Worm (Caenorhabditis elegans) whole organism, mixed stage, embryonic: Measurements from ENCODE around the gene Y45F10C.4.

Experiments used
- ceh-39 ChIP-seq: fragments of 150-350 bp; optimal IDR thresholded peaks from 2 replicates; lab custom pipeline; 2014; ENCODE audit warnings: missing biosample characterization, missing genetic modification characterization
- drap-1 ChIP-seq: fragments of 200-800 bp; sonication (Bioruptor generic); optimal IDR thresholded peaks from 3 replicates; lab custom pipeline; 2018; ENCODE audit warnings: mild to moderate bottlenecking, missing genetic modification characterization, missing compliant biosample characterization
- elt-1 ChIP-seq: sonication (generic microtip); optimal IDR thresholded peaks from 2 replicates; lab custom pipeline; 2017; ENCODE audit warnings: missing genetic modification characterization, mild to moderate bottlenecking, missing compliant biosample characterization, antibody characterized with exemption, moderate library complexity, borderline replicate concordance; ENCODE audit not compliant: insufficient read depth
- lin-13 ChIP-seq: fragments of 150-350 bp; optimal IDR thresholded peaks from 2 replicates; lab custom pipeline; 2014; ENCODE audit warnings: missing biosample characterization, missing genetic modification characterization
- lsy-2 ChIP-seq: fragments of 150-350 bp; optimal IDR thresholded peaks from 2 replicates; lab custom pipeline; 2014; ENCODE audit warnings: missing biosample characterization, missing genetic modification characterization
- mep-1 ChIP-seq: fragments of 150-350 bp; optimal IDR thresholded peaks from 2 replicates; lab custom pipeline; 2017; ENCODE audit warnings: missing biosample characterization, missing genetic modification reagents, missing genetic modification characterization, inconsistent platforms
- nhr-12 ChIP-seq: fragments of 150-350 bp; optimal IDR thresholded peaks from 2 replicates; lab custom pipeline; 2014; ENCODE audit warnings: missing biosample characterization, missing genetic modification characterization
- nhr-237 ChIP-seq: fragments of 150-350 bp; optimal IDR thresholded peaks from 2 replicates; lab custom pipeline; 2014; ENCODE audit warnings: missing biosample characterization, missing genetic modification characterization
- nhr-28 ChIP-seq: fragments of 150-350 bp; optimal IDR thresholded peaks from 2 replicates; lab custom pipeline; 2014; ENCODE audit warnings: missing biosample characterization, missing genetic modification characterization
- nhr-76 ChIP-seq: sonication (generic microtip); optimal IDR thresholded peaks from 2 replicates; lab custom pipeline; 2017; ENCODE audit warnings: missing biosample characterization, missing genetic modification characterization
- pha-4 ChIP-seq: fragments of 150-350 bp; optimal IDR thresholded peaks from 2 replicates; lab custom pipeline; 2018; ENCODE audit warnings: missing biosample characterization, missing genetic modification reagents, missing genetic modification characterization
- unc-39 ChIP-seq: fragments of 150-350 bp; optimal IDR thresholded peaks from 2 replicates; lab custom pipeline; 2014; ENCODE audit warnings: missing biosample characterization, missing genetic modification characterization
- unc-62 ChIP-seq: fragments of 150-350 bp; optimal IDR thresholded peaks from 2 replicates; lab custom pipeline; 2014; ENCODE audit warnings: missing biosample characterization, missing genetic modification reagents, missing genetic modification characterization
- zip-8 ChIP-seq: fragments of 150-350 bp; optimal IDR thresholded peaks from 2 replicates; lab custom pipeline; 2014; ENCODE audit warnings: missing biosample characterization, missing genetic modification characterization

DNA sequence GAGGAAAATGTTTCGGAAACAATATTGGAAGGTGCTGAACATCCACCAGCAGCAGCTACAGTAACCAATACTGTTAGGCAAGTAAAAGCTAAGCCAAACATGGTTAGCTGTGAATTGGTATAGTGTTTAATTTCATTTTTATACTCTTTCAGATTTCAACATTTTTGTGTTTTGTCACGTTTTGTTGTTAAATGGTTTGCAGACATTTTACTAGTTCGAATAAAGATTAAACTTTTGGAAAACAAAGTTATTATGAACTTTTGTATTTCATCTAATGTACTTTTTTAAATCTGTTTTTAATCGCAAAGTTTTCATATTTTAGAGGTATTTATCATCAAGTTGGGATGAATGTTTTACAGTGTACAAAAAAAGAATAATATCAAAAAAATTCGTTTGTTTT is 13.8 kb downstream of the Y45F10C.4 start, which contains the start of gene C08F11.17:
- TF ChIP-seq drap-1 (GFP tag; lab: Kevin White, UChicago) (no peak), nhr-28 (tag; lab: Kevin White, UChicago) (no peak), nhr-76 (no peak), pha-4 (tag; lab: Kevin White, UChicago) (no peak), mep-1 (tag; lab: Kevin White, UChicago) (no peak), unc-39 (no peak), nhr-12 (tag; lab: Kevin White, UChicago) (no peak), lsy-2 (no peak), nhr-237 (no peak), elt-1 (tag; lab: Kevin White, UChicago) (no peak), unc-62 (GFP tag; lab: Kevin White, UChicago) (no peak), ceh-39 (no peak), lin-13 (no peak), zip-8 (tag; lab: Kevin White, UChicago) (no peak)
